Fruit fly (Drosophila melanogaster): ENCODE measurements around the gene CG14829.

Gene CG14829

dm6 chr3L:7249167-7249566 is 11.2 kb upstream of the CG14829 start, which contains the start of gene Cdc27:
Gene Cdc27, minus strand, starts transcription at chr3L:7249340.
- no peak for TF ChIP-seq cnc (optimal IDR thresholded peaks at IDR 0.05)
- peak; percentile 17 for TF ChIP-seq Mnt (GFP tag; optimal IDR thresholded peaks at IDR 0.05)
- no peak for TF ChIP-seq pad (GFP tag; optimal IDR thresholded peaks at IDR 0.05)
- no peak for TF ChIP-seq CG33017 (tag; optimal IDR thresholded peaks at IDR 0.05)
- TF ChIP-seq CG11617 (GFP tag; optimal IDR thresholded peaks at IDR 0.05): peak; percentile 2
- no peak for TF ChIP-seq Clk (GFP tag; optimal IDR thresholded peaks at IDR 0.05)
- peak; percentile 43 for TF ChIP-seq CG7101 (tag; optimal IDR thresholded peaks at IDR 0.05)
- no peak for TF ChIP-seq tj (GFP tag; optimal IDR thresholded peaks at IDR 0.05)
- no peak for TF ChIP-seq CG1620 (GFP tag; optimal IDR thresholded peaks at IDR 0.05)
- TF ChIP-seq CG5204 (GFP tag; optimal IDR thresholded peaks at IDR 0.05): no peak
- no peak for TF ChIP-seq cic (GFP tag; optimal IDR thresholded peaks at IDR 0.05)
- peak; percentile 19 for TF ChIP-seq toe (GFP tag; optimal IDR thresholded peaks at IDR 0.05)
- peak; percentile 35 for TF ChIP-seq bab1 (GFP tag; optimal IDR thresholded peaks at IDR 0.05)
- no peak for TF ChIP-seq CG14711 (tag; optimal IDR thresholded peaks at IDR 0.05)

- TF ChIP-seq kay (GFP tag; ENCODE audit: borderline replicate concordance) (no peak), CG7101 (tag; optimal IDR thresholded peaks at IDR 0.05) (peak; percentile 22), CG1620 (GFP tag; optimal IDR thresholded peaks at IDR 0.05) (peak; percentile 6), Mnt (GFP tag; optimal IDR thresholded peaks at IDR 0.05) (peak; percentile 41), bab1 (GFP tag; optimal IDR thresholded peaks at IDR 0.05) (peak; percentile 21), pad (GFP tag; optimal IDR thresholded peaks at IDR 0.05) (no peak), Hr96 (GFP tag; optimal IDR thresholded peaks at IDR 0.05) (no peak), cnc (optimal IDR thresholded peaks at IDR 0.05) (no peak), CG11617 (GFP tag; optimal IDR thresholded peaks at IDR 0.05) (no peak), CG7045 (GFP tag; optimal IDR thresholded peaks at IDR 0.05) (no peak), CG14711 (tag; optimal IDR thresholded peaks at IDR 0.05) (peak; percentile 9), Clk (GFP tag; optimal IDR thresholded peaks at IDR 0.05) (no peak), toe (GFP tag; optimal IDR thresholded peaks at IDR 0.05) (peak; percentile 4), Crg-1 (GFP tag; optimal IDR thresholded peaks at IDR 0.05) (no peak)
These were observed 6.0 kb upstream of the CG14829 start, which contains the start of the genes mRpL50 and mei-P22 for dm6 chr3L:7243775-7244438. Gene mRpL50, minus strand, starts transcription at chr3L:7243933. Gene mei-P22, plus strand, starts transcription at chr3L:7244388.

- TF ChIP-seq toe (GFP tag; optimal IDR thresholded peaks at IDR 0.05) (peak; percentile 78), bab1 (GFP tag; optimal IDR thresholded peaks at IDR 0.05) (peak; percentile 84), Crg-1 (GFP tag; optimal IDR thresholded peaks at IDR 0.05) (peak; percentile 85), kay (GFP tag; ENCODE audit: borderline replicate concordance) (no peak), cic (GFP tag; optimal IDR thresholded peaks at IDR 0.05) (peak; percentile 36), tj (GFP tag; optimal IDR thresholded peaks at IDR 0.05) (peak; percentile 54), pad (GFP tag; optimal IDR thresholded peaks at IDR 0.05) (peak; percentile 63), Mnt (GFP tag; optimal IDR thresholded peaks at IDR 0.05) (peak; percentile 90), CG7101 (tag; optimal IDR thresholded peaks at IDR 0.05) (peak; percentile 89), CG11617 (GFP tag; optimal IDR thresholded peaks at IDR 0.05) (peak; percentile 88), Clk (GFP tag; optimal IDR thresholded peaks at IDR 0.05) (peak; percentile 31), ovo (GFP tag; optimal IDR thresholded peaks at IDR 0.05) (peak; percentile 70), CG14711 (tag; optimal IDR thresholded peaks at IDR 0.05) (peak; percentile 56), CG33017 (tag; optimal IDR thresholded peaks at IDR 0.05) (peak; percentile 61), CG5204 (GFP tag; optimal IDR thresholded peaks at IDR 0.05) (peak; percentile 80), CG7045 (GFP tag; optimal IDR thresholded peaks at IDR 0.05) (peak; percentile 65), CG1620 (GFP tag; optimal IDR thresholded peaks at IDR 0.05) (peak; percentile 68), cnc (optimal IDR thresholded peaks at IDR 0.05) (no peak), CG12768 (GFP tag; optimal IDR thresholded peaks at IDR 0.05) (peak; percentile 70), Hr96 (GFP tag; optimal IDR thresholded peaks at IDR 0.05) (peak; percentile 73)
These were observed 3.4 kb upstream of the CG14829 start, which contains the start of the genes RpL18 and Neos for dm6 chr3L:7241217-7241859. Gene RpL18, minus strand, starts transcription at chr3L:7241351. Gene Neos, plus strand, starts transcription at chr3L:7241628.

dm6 chr3L:7234212-7234611 is 3.7 kb downstream of the CG14829 start, which contains the start of gene CG14826:
Gene CG14826, plus strand, starts transcription at chr3L:7234512.
- TF ChIP-seq Hr96 (GFP tag; optimal IDR thresholded peaks at IDR 0.05) (no peak), CG14711 (tag; optimal IDR thresholded peaks at IDR 0.05) (no peak), CG12768 (GFP tag; optimal IDR thresholded peaks at IDR 0.05) (no peak), toe (GFP tag; optimal IDR thresholded peaks at IDR 0.05) (no peak), ovo (GFP tag; optimal IDR thresholded peaks at IDR 0.05) (no peak)

- TF ChIP-seq kay (GFP tag; ENCODE audit: borderline replicate concordance) (no peak), Hr96 (GFP tag; optimal IDR thresholded peaks at IDR 0.05) (no peak), pad (GFP tag; optimal IDR thresholded peaks at IDR 0.05) (no peak), CG7045 (GFP tag; optimal IDR thresholded peaks at IDR 0.05) (no peak), bab1 (GFP tag; optimal IDR thresholded peaks at IDR 0.05) (no peak), CG14711 (tag; optimal IDR thresholded peaks at IDR 0.05) (no peak), CG7101 (tag; optimal IDR thresholded peaks at IDR 0.05) (no peak), Mnt (GFP tag; optimal IDR thresholded peaks at IDR 0.05) (no peak), Crg-1 (GFP tag; optimal IDR thresholded peaks at IDR 0.05) (no peak), CG11617 (GFP tag; optimal IDR thresholded peaks at IDR 0.05) (no peak), toe (GFP tag; optimal IDR thresholded peaks at IDR 0.05) (no peak), Clk (GFP tag; optimal IDR thresholded peaks at IDR 0.05) (no peak)
These were observed 46.7 kb downstream of the CG14829 start for dm6 chr3L:7191218-7191617.

dm6 chr3L:7190497-7190896 is 47.4 kb downstream of the CG14829 start:
- TF ChIP-seq CG7101 (tag; optimal IDR thresholded peaks at IDR 0.05) (no peak), pad (GFP tag; optimal IDR thresholded peaks at IDR 0.05) (no peak), CG12768 (GFP tag; optimal IDR thresholded peaks at IDR 0.05) (no peak), CG1620 (GFP tag; optimal IDR thresholded peaks at IDR 0.05) (no peak), bab1 (GFP tag; optimal IDR thresholded peaks at IDR 0.05) (no peak), Crg-1 (GFP tag; optimal IDR thresholded peaks at IDR 0.05) (no peak), tj (GFP tag; optimal IDR thresholded peaks at IDR 0.05) (no peak), Clk (GFP tag; optimal IDR thresholded peaks at IDR 0.05) (no peak), CG7045 (GFP tag; optimal IDR thresholded peaks at IDR 0.05) (no peak), toe (GFP tag; optimal IDR thresholded peaks at IDR 0.05) (no peak), CG5204 (GFP tag; optimal IDR thresholded peaks at IDR 0.05) (no peak)
